Worm (Caenorhabditis elegans) whole organism, late embryonic: ENCODE results near the gene F10E7.11.

Experiments used
- ama-1 ChIP-seq: fragments of 150-350 bp; optimal IDR thresholded peaks from 2 replicates; lab custom pipeline; 2014
- hlh-13 ChIP-seq: fragments of 200-800 bp; sonication (Bioruptor generic); optimal IDR thresholded peaks from 2 replicates; lab custom pipeline; 2018; ENCODE audit warnings: mild to moderate bottlenecking, missing genetic modification characterization, missing compliant biosample characterization
- pha-4 ChIP-seq: fragments of 150-350 bp; optimal IDR thresholded peaks from 2 replicates; lab custom pipeline; 2018; ENCODE audit warnings: missing biosample characterization, missing genetic modification reagents, missing genetic modification characterization
- ref-2 ChIP-seq: sonication (generic microtip); optimal IDR thresholded peaks from 2 replicates; lab custom pipeline; 2016; ENCODE audit warnings: missing genetic modification characterization, missing compliant biosample characterization
- sox-4 ChIP-seq: sonication (generic microtip); optimal IDR thresholded peaks from 2 replicates; lab custom pipeline; 2017; ENCODE audit warnings: mild to moderate bottlenecking, missing genetic modification characterization, inconsistent platforms, missing compliant biosample characterization
- ttx-3 ChIP-seq: sonication (generic microtip); optimal IDR thresholded peaks from 2 replicates; lab custom pipeline; 2016; ENCODE audit warnings: missing genetic modification reagents, missing genetic modification characterization, missing compliant biosample characterization
- ztf-16 ChIP-seq: sonication (generic microtip); optimal IDR thresholded peaks from 2 replicates; lab custom pipeline; 2017; ENCODE audit warnings: missing genetic modification characterization, missing compliant biosample characterization

ce11 chrII:7100838-7101237 lies 21.9 kb downstream of the F10E7.11 start, which contains the start of gene mmaa-1:
- TF ChIP-seq ztf-16 (no peak), ref-2 (tag; lab: Kevin White, UChicago) (no peak), sox-4 (no peak), ama-1 (no peak), pha-4 (tag; lab: Kevin White, UChicago) (no peak), ttx-3 (tag; lab: Kevin White, UChicago) (no peak), hlh-13 (no peak)
